Worm (Caenorhabditis elegans) whole organism, L1 larva: ENCODE measurements around the gene T08G2.2.

Source experiments
- C16A3.4 ChIP-seq: fragments of 150-350 bp; optimal IDR thresholded peaks from 2 replicates; lab custom pipeline; 2014; ENCODE audit warnings: missing biosample characterization, missing genetic modification characterization
- F16B12.6 ChIP-seq: fragments of 150-350 bp; optimal IDR thresholded peaks from 2 replicates; lab custom pipeline; 2014; ENCODE audit warnings: missing biosample characterization, missing genetic modification characterization
- Y116A8C.19 ChIP-seq: sonication (generic microtip); optimal IDR thresholded peaks from 2 replicates; lab custom pipeline; 2016; ENCODE audit warnings: missing compliant biosample characterization, missing genetic modification characterization, borderline replicate concordance
- aha-1 ChIP-seq: fragments of 150-350 bp; optimal IDR thresholded peaks from 2 replicates; lab custom pipeline; 2014; ENCODE audit warnings: missing biosample characterization, missing genetic modification characterization
- blmp-1 ChIP-seq: fragments of 150-350 bp; optimal IDR thresholded peaks from 2 replicates; lab custom pipeline; 2014; ENCODE audit warnings: missing biosample characterization, missing genetic modification characterization
- ceh-8 ChIP-seq: fragments of 200-800 bp; sonication (Bioruptor generic); optimal IDR thresholded peaks from 2 replicates; lab custom pipeline; 2018; ENCODE audit warnings: mild to moderate bottlenecking, missing genetic modification characterization, moderate library complexity, missing compliant biosample characterization
- ceh-82 ChIP-seq, 3 experiments: fragments of 150-350 bp in 1 of 3; sonication (generic microtip) in 2 of 3; optimal IDR thresholded peaks; 2 replicates each; lab custom pipeline; 2014 to 2017; ENCODE audit warnings: missing biosample characterization in 3 of 3, missing genetic modification characterization in 3 of 3
- ceh-88 ChIP-seq: fragments of 200-800 bp; sonication (Bioruptor generic); IDR thresholded peaks from 2 replicates; pipeline ENCODE4 v1.3.6; 2022; ENCODE audit warnings: missing genetic modification characterization, missing compliant biosample characterization
- efl-1 ChIP-seq, 4 experiments: fragments of 150-350 bp; optimal IDR thresholded peaks in 3 of 4; peaks in 1 of 4; 1 replicate in 1 of 4; 2 replicates in 3 of 4; lab custom pipeline; 2014; ENCODE audit warnings: missing biosample characterization in 2 of 4, missing genetic modification characterization in 2 of 4, missing genetic modification reagents in 2 of 4
- egl-13 ChIP-seq: sonication (generic microtip); optimal IDR thresholded peaks from 2 replicates; lab custom pipeline; 2016; ENCODE audit warnings: missing genotype, missing genetic modification reagents, missing genetic modification characterization, missing compliant biosample characterization
- egl-27 ChIP-seq, 2 experiments: fragments of 150-350 bp in 1 of 2; sonication (generic microtip); optimal IDR thresholded peaks; 3 replicates each; lab custom pipeline; 2017 to 2018; ENCODE audit warnings: missing biosample characterization in 2 of 2, missing genetic modification characterization in 2 of 2, missing genetic modification reagents in 2 of 2
- elt-2 ChIP-seq: sonication (generic microtip); optimal IDR thresholded peaks from 2 replicates; lab custom pipeline; 2016; ENCODE audit warnings: missing genetic modification characterization, mild to moderate bottlenecking, inconsistent platforms, missing compliant biosample characterization, missing genetic modification reagents
- elt-3 ChIP-seq, 6 experiments: fragments of 150-350 bp in 1 of 6; sonication (generic microtip); optimal IDR thresholded peaks; 2 replicates each; lab custom pipeline; 2017 to 2018; ENCODE audit warnings: missing biosample characterization in 6 of 6, missing genetic modification characterization in 6 of 6, inconsistent platforms in 1 of 6
- ets-5 ChIP-seq: fragments of 200-800 bp; sonication (Bioruptor generic); IDR thresholded peaks from 2 replicates; pipeline ENCODE4 v1.3.6; 2022; ENCODE audit warnings: missing genetic modification characterization, missing compliant biosample characterization
- fkh-10 ChIP-seq: sonication (generic microtip); optimal IDR thresholded peaks from 2 replicates; lab custom pipeline; 2017; ENCODE audit warnings: missing biosample characterization, missing genetic modification reagents, missing genetic modification characterization
- fos-1 ChIP-seq: fragments of 150-350 bp; optimal IDR thresholded peaks from 2 replicates; lab custom pipeline; 2014; ENCODE audit warnings: missing biosample characterization, missing genetic modification characterization
- hlh-17 ChIP-seq: fragments of 200-800 bp; sonication (Bioruptor generic); optimal IDR thresholded peaks from 2 replicates; lab custom pipeline; 2018; ENCODE audit warnings: missing genetic modification characterization, mild to moderate bottlenecking, missing compliant biosample characterization, moderate library complexity, borderline replicate concordance
- hlh-4 ChIP-seq: sonication (generic microtip); optimal IDR thresholded peaks from 2 replicates; lab custom pipeline; 2016; ENCODE audit warnings: mild to moderate bottlenecking, missing genetic modification characterization, missing compliant biosample characterization
- hpl-2 ChIP-seq: fragments of 150-350 bp; optimal IDR thresholded peaks from 2 replicates; lab custom pipeline; 2014; ENCODE audit warnings: missing biosample characterization, missing genetic modification reagents, missing genetic modification characterization
- jun-1 ChIP-seq: fragments of 150-350 bp; optimal IDR thresholded peaks from 2 replicates; lab custom pipeline; 2014; ENCODE audit warnings: missing biosample characterization, missing genetic modification reagents, missing genetic modification characterization
- lir-3 ChIP-seq: sonication (generic microtip); optimal IDR thresholded peaks from 2 replicates; lab custom pipeline; 2016; ENCODE audit warnings: mild to moderate bottlenecking, missing genetic modification characterization, moderate library complexity, missing compliant biosample characterization; ENCODE audit not compliant: poor library complexity
- lsy-2 ChIP-seq, 2 experiments: fragments of 150-350 bp; optimal IDR thresholded peaks; 2 replicates each; lab custom pipeline; 2014; ENCODE audit warnings: missing biosample characterization in 2 of 2, missing genetic modification characterization in 2 of 2
- mdl-1 ChIP-seq, 2 experiments: fragments of 150-350 bp; optimal IDR thresholded peaks; 2 replicates each; lab custom pipeline; 2014 to 2017; ENCODE audit warnings: missing biosample characterization in 2 of 2, missing genetic modification characterization in 2 of 2, inconsistent platforms in 1 of 2
- mef-2 ChIP-seq: fragments of 150-350 bp; optimal IDR thresholded peaks from 2 replicates; lab custom pipeline; 2014; ENCODE audit warnings: missing biosample characterization, missing genetic modification characterization
- mep-1 ChIP-seq: fragments of 150-350 bp; optimal IDR thresholded peaks from 2 replicates; lab custom pipeline; 2014; ENCODE audit warnings: missing biosample characterization, missing genetic modification characterization
- nhr-11 ChIP-seq: fragments of 150-350 bp; optimal IDR thresholded peaks from 2 replicates; lab custom pipeline; 2014; ENCODE audit warnings: missing biosample characterization, missing genetic modification characterization
- nhr-12 ChIP-seq: sonication (generic microtip); optimal IDR thresholded peaks from 2 replicates; lab custom pipeline; 2017; ENCODE audit warnings: missing biosample characterization, missing genetic modification characterization
- nhr-19 ChIP-seq: fragments of 200-800 bp; sonication (Bioruptor generic); conservative IDR thresholded peaks from 2 replicates; pipeline ENCODE4 v1.3.6; 2022; ENCODE audit warnings: missing genetic modification characterization, missing compliant biosample characterization
- nhr-20 ChIP-seq: sonication (generic microtip); optimal IDR thresholded peaks from 2 replicates; lab custom pipeline; 2016; ENCODE audit warnings: mild to moderate bottlenecking, missing genetic modification characterization, missing compliant biosample characterization
- nhr-76 ChIP-seq: sonication (generic microtip); optimal IDR thresholded peaks from 2 replicates; lab custom pipeline; 2017; ENCODE audit warnings: missing biosample characterization, missing genetic modification characterization
- nhr-77 ChIP-seq: fragments of 150-350 bp; optimal IDR thresholded peaks from 2 replicates; lab custom pipeline; 2014; ENCODE audit warnings: missing biosample characterization, missing genetic modification characterization
- nhr-90 ChIP-seq: sonication (generic microtip); optimal IDR thresholded peaks from 2 replicates; lab custom pipeline; 2016; ENCODE audit warnings: mild to moderate bottlenecking, missing genetic modification characterization, missing compliant biosample characterization; ENCODE audit not compliant: poor library complexity
- pag-3 ChIP-seq: sonication (generic microtip); optimal IDR thresholded peaks from 2 replicates; lab custom pipeline; 2017; ENCODE audit warnings: missing genetic modification characterization, mild to moderate bottlenecking, missing compliant biosample characterization, antibody characterized with exemption, borderline replicate concordance; ENCODE audit not compliant: insufficient read depth
- rnt-1 ChIP-seq: sonication (generic microtip); optimal IDR thresholded peaks from 2 replicates; lab custom pipeline; 2016; ENCODE audit warnings: mild to moderate bottlenecking, missing genetic modification characterization, moderate library complexity, missing compliant biosample characterization
- snpc-4 ChIP-seq: fragments of 150-350 bp; optimal IDR thresholded peaks from 2 replicates; lab custom pipeline; 2014; ENCODE audit warnings: missing biosample characterization, missing genetic modification characterization
- sup-37 ChIP-seq: fragments of 200-800 bp; sonication (Bioruptor generic); optimal IDR thresholded peaks from 2 replicates; lab custom pipeline; 2018; ENCODE audit warnings: mild to moderate bottlenecking, missing genetic modification characterization, missing compliant biosample characterization
- tlp-1 ChIP-seq: fragments of 150-350 bp; optimal IDR thresholded peaks from 2 replicates; lab custom pipeline; 2014; ENCODE audit warnings: missing biosample characterization, missing genetic modification characterization
- unc-30 ChIP-seq: sonication (generic microtip); optimal IDR thresholded peaks from 2 replicates; lab custom pipeline; 2017; ENCODE audit warnings: missing biosample characterization, missing genetic modification characterization
- unc-62 ChIP-seq: fragments of 150-350 bp; optimal IDR thresholded peaks from 2 replicates; lab custom pipeline; 2014; ENCODE audit warnings: missing biosample characterization, missing genetic modification reagents, missing genetic modification characterization
- unc-98 ChIP-seq: fragments of 200-800 bp; sonication (Bioruptor generic); IDR thresholded peaks from 2 replicates; pipeline ENCODE4 v1.3.6; 2022; ENCODE audit warnings: missing genetic modification characterization, missing compliant biosample characterization
- zag-1 ChIP-seq: fragments of 150-350 bp; optimal IDR thresholded peaks from 2 replicates; lab custom pipeline; 2014; ENCODE audit warnings: missing biosample characterization, missing genetic modification characterization
- zip-4 ChIP-seq: fragments of 200-800 bp; sonication (Bioruptor generic); optimal IDR thresholded peaks from 2 replicates; lab custom pipeline; 2018; ENCODE audit warnings: mild to moderate bottlenecking, missing genetic modification characterization, moderate library complexity, missing compliant biosample characterization
- ztf-4 ChIP-seq: fragments of 150-350 bp; optimal IDR thresholded peaks from 2 replicates; lab custom pipeline; 2014; ENCODE audit warnings: missing biosample characterization, missing genetic modification characterization

Gene T08G2.2

ce11 chrX:17197824-17198223 is 11.3 kb downstream of the T08G2.2 start:
- TF ChIP-seq pag-3 (no peak), mdl-1 (tag; optimal IDR thresholded peaks at IDR 0.05; lab: Kevin White, UChicago) (no peak), nhr-20 (tag; lab: Kevin White, UChicago) (no peak), unc-62 (GFP tag; lab: Kevin White, UChicago) (no peak), lir-3 (tag; lab: Kevin White, UChicago) (no peak), mep-1 (tag; lab: Kevin White, UChicago) (no peak), elt-2 (tag; lab: Kevin White, UChicago) (no peak), ztf-4 (tag; lab: Kevin White, UChicago) (no peak), efl-1 (optimal IDR thresholded peaks at IDR 0.05; lab: Kevin White, UChicago) (no peak), efl-1 (GFP tag; optimal IDR thresholded peaks at IDR 0.05 in 1 of 2; lab: Kevin White, UChicago) (no peak), Y116A8C.19 (no peak), ets-5 (GFP tag; lab: Robert Waterston, UW) (no peak), jun-1 (no peak), hpl-2 (GFP tag; lab: Kevin White, UChicago) (no peak), aha-1 (tag; lab: Kevin White, UChicago) (no peak), elt-3 (tag; optimal IDR thresholded peaks at IDR 0.05; lab: Kevin White, UChicago) (no peak), ceh-88 (GFP tag; lab: Robert Waterston, UW) (no peak), fos-1 (tag; lab: Kevin White, UChicago) (no peak)

ce11 chrX:17195080-17195479 is 14.1 kb downstream of the T08G2.2 start, which contains the start of gene B0302.5:
B0302.5 (minus strand) TSS chrX:17195137.
- TF ChIP-seq zip-4 (GFP tag; lab: Kevin White, UChicago): no peak
- no peak for TF ChIP-seq hlh-17 (GFP tag; lab: Kevin White, UChicago)
- peak; percentile 0 for TF ChIP-seq elt-2 (tag; lab: Kevin White, UChicago)

- TF ChIP-seq mef-2 (tag; lab: Kevin White, UChicago): no peak
- no peak for TF ChIP-seq F16B12.6 (tag; lab: Kevin White, UChicago)
- peak; percentile 46 for TF ChIP-seq elt-2 (tag; lab: Kevin White, UChicago)
Measured at ce11 chrX:17185696-17186430, 23.3 kb downstream of the T08G2.2 start, which contains the start of gene sid-3. sid-3 (plus strand) TSS chrX:17186380.

- TF ChIP-seq mef-2 (tag; lab: Kevin White, UChicago) (no peak), rnt-1 (tag; lab: Kevin White, UChicago) (peak; percentile 69), sup-37 (GFP tag; lab: Kevin White, UChicago) (no peak), egl-13 (tag; lab: Kevin White, UChicago) (peak; percentile 31), fkh-10 (GFP tag; lab: Kevin White, UChicago) (no peak), hlh-17 (GFP tag; lab: Kevin White, UChicago) (no peak), ztf-4 (tag; lab: Kevin White, UChicago) (no peak), mep-1 (tag; lab: Kevin White, UChicago) (peak; percentile 85), nhr-11 (peak; percentile 17), blmp-1 (tag; lab: Kevin White, UChicago) (peak; percentile 57), ceh-82 (tag; optimal IDR thresholded peaks at IDR 0.05; lab: Kevin White, UChicago) (peak; percentile 71 to 89 (median 86)), tlp-1 (tag; lab: Kevin White, UChicago) (no peak), unc-98 (GFP tag; lab: Robert Waterston, UW) (no peak), lsy-2 (tag; optimal IDR thresholded peaks at IDR 0.05; lab: Kevin White, UChicago) (peak; percentile 36 to 73), mdl-1 (tag; optimal IDR thresholded peaks at IDR 0.05; lab: Kevin White, UChicago) (peak in 1 of 2 experiments; percentile 92), ceh-8 (GFP tag; lab: Kevin White, UChicago) (no peak), C16A3.4 (tag; lab: Kevin White, UChicago) (peak; percentile 70), snpc-4 (peak; percentile 42), hlh-4 (tag; lab: Kevin White, UChicago) (no peak), egl-27 (tag; optimal IDR thresholded peaks at IDR 0.05; lab: Kevin White, UChicago) (peak in 1 of 2 experiments; percentile 71), nhr-77 (tag; lab: Kevin White, UChicago) (peak; percentile 42), fos-1 (tag; lab: Kevin White, UChicago) (peak; percentile 50), F16B12.6 (tag; lab: Kevin White, UChicago) (peak; percentile 2), unc-30 (tag; lab: Kevin White, UChicago) (no peak), zag-1 (tag; lab: Kevin White, UChicago) (no peak), nhr-19 (GFP tag; lab: Robert Waterston, UW) (peak; percentile 47), nhr-76 (tag; lab: Kevin White, UChicago) (no peak), unc-62 (GFP tag; lab: Kevin White, UChicago) (no peak), nhr-90 (peak; percentile 18), nhr-12 (no peak)
Measured at ce11 chrX:17184363-17184762, 24.8 kb downstream of the T08G2.2 start.
